Worm (Caenorhabditis elegans): ENCODE results near the gene K02F6.4.
"Not testable (repeated sequence)": the region's sequence is repeated elsewhere in the genome, so short reads cannot be mapped to it uniquely, and the experiment has no call there.

Gene K02F6.4

ce11 chrII:2526887-2527286 lies 11.4 kb upstream of the K02F6.4 start:
- no peak for TF ChIP-seq peb-1 (tag; optimal IDR thresholded peaks at IDR 0.05)
- TF ChIP-seq gmeb-1 (tag; optimal IDR thresholded peaks at IDR 0.05), result no peak
- TF ChIP-seq unc-39 (tag; optimal IDR thresholded peaks at IDR 0.05), result no peak
- no peak for TF ChIP-seq elt-3 (tag; optimal IDR thresholded peaks at IDR 0.05)
- no peak for TF ChIP-seq ceh-16 (tag; optimal IDR thresholded peaks at IDR 0.05)
- TF ChIP-seq sma-3 (GFP tag; optimal IDR thresholded peaks at IDR 0.05), result no peak
- TF ChIP-seq lin-11 (tag; optimal IDR thresholded peaks at IDR 0.05), result no peak
- TF ChIP-seq blmp-1 (tag; optimal IDR thresholded peaks at IDR 0.05; ENCODE audit: insufficient read depth), result no peak

ce11 chrII:2530496-2530895 lies 7.8 kb upstream of the K02F6.4 start, which contains the start of gene K02F6.6:
K02F6.6 (plus strand) TSS chrII:2530796.
- TF ChIP-seq nhr-129 (tag; optimal IDR thresholded peaks at IDR 0.05) (no peak), dmd-4 (tag; optimal IDR thresholded peaks at IDR 0.05) (no peak), ztf-4 (tag; optimal IDR thresholded peaks at IDR 0.05) (no peak), ceh-16 (tag; optimal IDR thresholded peaks at IDR 0.05) (no peak), C34F6.9 (tag; optimal IDR thresholded peaks at IDR 0.05) (no peak), lin-39 (tag; optimal IDR thresholded peaks at IDR 0.05) (no peak), skn-1 (tag; optimal IDR thresholded peaks at IDR 0.05) (no peak)

ce11 chrII:2534459-2534858 lies 3.8 kb upstream of the K02F6.4 start, which contains the start of gene K02F6.5:
K02F6.5 (plus strand) TSS chrII:2534759.
- TF ChIP-seq ztf-11, sem-4, elt-1 (tag; optimal IDR thresholded peaks at IDR 0.05): not testable (repeated sequence)

- TF ChIP-seq ama-1 (optimal IDR thresholded peaks at IDR 0.05); nhr-77 (tag; optimal IDR thresholded peaks at IDR 0.05); unc-62 (GFP tag; optimal IDR thresholded peaks at IDR 0.05): not testable (repeated sequence)
These were observed 3.3 kb upstream of the K02F6.4 start, which contains the start of gene K02F6.8 for ce11 chrII:2534952-2535351. K02F6.8 (minus strand) TSS chrII:2535052.

ce11 chrII:2537754-2538153 lies 540 bp upstream of the K02F6.4 start, which contains the start of gene K02F6.7:
K02F6.7 (minus strand) TSS chrII:2537854.
- no peak for TF ChIP-seq nhr-77 (tag; optimal IDR thresholded peaks at IDR 0.05)
- no peak for TF ChIP-seq nhr-6 (tag; optimal IDR thresholded peaks at IDR 0.05)
- TF ChIP-seq nhr-129 (tag; optimal IDR thresholded peaks at IDR 0.05), result no peak
- TF ChIP-seq crh-2 (tag; optimal IDR thresholded peaks at IDR 0.05), result no peak

ce11 chrII:2545925-2546324 lies 7.6 kb downstream of the K02F6.4 start, which contains the start of gene K02F6.3:
K02F6.3 (plus strand) TSS chrII:2546225.
- no peak for TF ChIP-seq blmp-1 (tag; optimal IDR thresholded peaks at IDR 0.05; ENCODE audit: insufficient read depth)
- TF ChIP-seq unc-62 (GFP tag; optimal IDR thresholded peaks at IDR 0.05), result no peak
- TF ChIP-seq mbf-1 (tag; optimal IDR thresholded peaks at IDR 0.05), result no peak
- TF ChIP-seq fos-1 (tag; optimal IDR thresholded peaks at IDR 0.05), result no peak
- no peak for TF ChIP-seq unc-39 (tag; optimal IDR thresholded peaks at IDR 0.05)
- TF ChIP-seq zag-1 (tag; optimal IDR thresholded peaks at IDR 0.05), result no peak
- no peak for TF ChIP-seq elt-1 (tag; optimal IDR thresholded peaks at IDR 0.05)
- no peak for TF ChIP-seq nhr-10 (tag; optimal IDR thresholded peaks at IDR 0.05)
- TF ChIP-seq F13H6.1 (tag; optimal IDR thresholded peaks at IDR 0.05), result no peak
- TF ChIP-seq ceh-16 (tag; optimal IDR thresholded peaks at IDR 0.05), result no peak
- no peak for TF ChIP-seq Y55F3AM.14 (GFP tag; optimal IDR thresholded peaks at IDR 0.05)

DNA sequence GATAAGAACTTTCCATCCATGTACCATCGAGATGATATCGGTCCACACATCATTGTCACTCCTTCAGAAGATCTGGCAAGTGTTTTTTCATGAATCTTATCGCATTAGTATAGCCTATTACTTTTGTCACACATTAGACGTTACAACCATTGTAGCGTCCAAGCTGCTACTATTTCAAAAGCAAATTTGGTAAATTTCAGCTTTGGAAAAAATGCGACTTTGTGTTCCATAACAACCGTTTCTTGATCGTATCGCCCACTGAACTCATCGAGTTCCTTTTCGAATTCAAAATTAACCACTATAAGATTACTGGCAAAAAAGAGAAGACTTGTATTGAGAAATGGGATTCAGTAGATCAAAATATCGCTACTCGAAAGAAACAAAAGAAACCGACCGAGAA lies 14.7 kb downstream of the K02F6.4 start:
- no peak for TF ChIP-seq skn-1 (tag; optimal IDR thresholded peaks at IDR 0.05)

DNA sequence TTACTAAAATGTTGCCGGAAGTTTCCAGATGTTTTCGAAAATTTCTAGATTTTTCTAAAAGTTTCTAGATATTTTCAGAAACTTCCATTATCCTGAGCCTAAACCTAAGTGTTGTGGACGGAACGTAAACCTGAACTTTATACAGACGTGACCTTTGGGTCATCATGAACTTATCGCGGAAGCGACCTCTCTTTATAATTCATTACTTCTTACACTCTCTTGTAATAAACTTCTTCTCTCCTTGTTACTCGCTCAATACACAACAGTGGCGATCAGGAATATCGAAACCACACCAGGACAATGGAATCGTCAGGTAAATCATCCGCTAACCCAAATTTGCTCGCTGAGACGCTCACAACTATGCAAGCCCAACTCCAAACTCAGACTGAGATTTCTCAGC lies 15.4 kb downstream of the K02F6.4 start, which contains the start of gene K02F6.1:
K02F6.1 (plus strand) TSS at position 301 of the 400 bp plus-strand sequence.
- TF ChIP-seq nhr-129 (tag; optimal IDR thresholded peaks at IDR 0.05); ZK546.5 (tag; optimal IDR thresholded peaks at IDR 0.05); ama-1 (optimal IDR thresholded peaks at IDR 0.05): not testable (repeated sequence)
